Worm (Caenorhabditis elegans) whole organism, L3 larva: ENCODE data around the gene cyp-14A1.
"Not testable (repeated sequence)": the region's sequence is repeated elsewhere in the genome, so short reads cannot be mapped to it uniquely, and the experiment has no call there.

Experiments used
- R02D3.7 ChIP-seq: fragments of 150-350 bp; optimal IDR thresholded peaks from 2 replicates; lab custom pipeline; 2014; ENCODE audit warnings: missing biosample characterization, missing genetic modification characterization
- ama-1 ChIP-seq: fragments of 150-350 bp; optimal IDR thresholded peaks from 2 replicates; lab custom pipeline; 2018
- nhr-76 ChIP-seq: fragments of 150-350 bp; sonication (generic microtip); optimal IDR thresholded peaks from 5 replicates; lab custom pipeline; 2014; ENCODE audit warnings: missing biosample characterization, missing genetic modification characterization
- ztf-11 ChIP-seq: fragments of 150-350 bp; optimal IDR thresholded peaks from 2 replicates; lab custom pipeline; 2014; ENCODE audit warnings: missing biosample characterization, missing genetic modification characterization

DNA sequence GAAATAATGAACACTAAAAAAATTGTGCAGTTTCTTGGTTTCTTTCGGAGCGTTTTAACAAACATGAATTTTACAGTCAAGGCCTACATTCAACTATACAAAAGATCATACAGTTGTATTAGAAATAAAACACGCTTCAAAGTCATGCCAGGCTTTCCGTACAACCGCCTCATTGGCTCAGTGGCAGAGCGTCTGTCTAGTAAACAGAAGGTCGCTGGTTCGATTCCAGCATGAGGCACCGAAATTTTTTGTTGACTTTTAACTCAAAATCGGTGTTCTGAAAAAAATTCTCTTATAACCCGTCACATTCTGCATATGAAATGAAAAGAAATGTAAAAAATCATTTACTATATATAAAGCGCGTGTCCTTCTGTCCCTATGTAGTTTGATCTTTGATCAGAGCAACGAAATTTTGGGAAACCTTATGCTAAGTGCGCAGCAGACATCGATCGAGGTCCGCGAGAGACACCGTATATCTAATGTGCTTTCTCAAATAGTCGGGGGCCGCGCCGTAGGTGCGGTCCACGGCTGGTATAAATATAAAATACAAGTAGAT lies 6.0 kb downstream of the cyp-14A1 start:
- TF ChIP-seq ama-1 (lab: Kevin White, UChicago); ztf-11 (tag; lab: Kevin White, UChicago); R02D3.7; nhr-76 (tag; lab: Kevin White, UChicago): not testable (repeated sequence)
